Worm (Caenorhabditis elegans) whole organism, late embryonic: ENCODE data around the gene mboa-6.
A peak's percentile ranks its signal among the peaks of the same experiment; 100 is the strongest.

Source experiments
- C08G9.2 ChIP-seq: sonication (generic microtip); optimal IDR thresholded peaks from 2 replicates; lab custom pipeline; 2016; ENCODE audit warnings: mild to moderate bottlenecking, missing genetic modification characterization, moderate library complexity, missing compliant biosample characterization
- C38D4.7 ChIP-seq: fragments of 200-800 bp; sonication (Bioruptor generic); optimal IDR thresholded peaks from 2 replicates; lab custom pipeline; 2018; ENCODE audit warnings: mild to moderate bottlenecking, missing genetic modification characterization, moderate library complexity, missing compliant biosample characterization
- K09A11.1 ChIP-seq: sonication (generic microtip); optimal IDR thresholded peaks from 2 replicates; lab custom pipeline; 2017; ENCODE audit warnings: antibody characterized with exemption, mild to moderate bottlenecking, missing genetic modification characterization, missing compliant biosample characterization; ENCODE audit not compliant: insufficient read depth
- Y22D7AL.16 ChIP-seq: sonication (generic microtip); optimal IDR thresholded peaks from 2 replicates; lab custom pipeline; 2016; ENCODE audit warnings: missing genetic modification characterization, missing compliant biosample characterization
- ahr-1 ChIP-seq: sonication (generic microtip); optimal IDR thresholded peaks from 2 replicates; lab custom pipeline; 2016; ENCODE audit warnings: missing genetic modification characterization, missing compliant biosample characterization
- ceh-14 ChIP-seq: sonication (generic microtip); optimal IDR thresholded peaks from 2 replicates; lab custom pipeline; 2016; ENCODE audit warnings: missing genotype, missing genetic modification characterization, missing compliant biosample characterization
- ceh-2 ChIP-seq: sonication (generic microtip); optimal IDR thresholded peaks from 2 replicates; lab custom pipeline; 2016; ENCODE audit warnings: missing genotype, missing genetic modification characterization, missing compliant biosample characterization
- ceh-22 ChIP-seq: sonication (generic microtip); optimal IDR thresholded peaks from 2 replicates; lab custom pipeline; 2017; ENCODE audit warnings: missing biosample characterization, missing genetic modification characterization
- ceh-48 ChIP-seq: sonication (generic microtip); optimal IDR thresholded peaks from 2 replicates; lab custom pipeline; 2016; ENCODE audit warnings: missing genetic modification characterization, inconsistent platforms, missing compliant biosample characterization
- che-1 ChIP-seq: sonication (generic microtip); optimal IDR thresholded peaks from 2 replicates; lab custom pipeline; 2016; ENCODE audit warnings: mild to moderate bottlenecking, missing genetic modification characterization, missing compliant biosample characterization
- dve-1 ChIP-seq: sonication (generic microtip); optimal IDR thresholded peaks from 2 replicates; lab custom pipeline; 2017; ENCODE audit warnings: antibody characterized with exemption, mild to moderate bottlenecking, missing genetic modification characterization, missing compliant biosample characterization
- elt-2 ChIP-seq: sonication (generic microtip); optimal IDR thresholded peaks from 2 replicates; lab custom pipeline; 2016; ENCODE audit warnings: missing genetic modification reagents, missing genetic modification characterization, missing compliant biosample characterization
- elt-4 ChIP-seq: sonication (generic microtip); optimal IDR thresholded peaks from 2 replicates; lab custom pipeline; 2016; ENCODE audit warnings: missing genetic modification characterization, missing compliant biosample characterization
- ets-4 ChIP-seq: sonication (generic microtip); optimal IDR thresholded peaks from 2 replicates; lab custom pipeline; 2016; ENCODE audit warnings: missing genetic modification characterization, missing compliant biosample characterization
- eyg-1 ChIP-seq: sonication (generic microtip); optimal IDR thresholded peaks from 2 replicates; lab custom pipeline; 2016; ENCODE audit warnings: missing genotype, missing genetic modification characterization, missing compliant biosample characterization
- gmeb-2 ChIP-seq: sonication (generic microtip); optimal IDR thresholded peaks from 2 replicates; lab custom pipeline; 2016; ENCODE audit warnings: missing genetic modification characterization, inconsistent platforms, missing compliant biosample characterization
- hlh-13 ChIP-seq: fragments of 200-800 bp; sonication (Bioruptor generic); optimal IDR thresholded peaks from 2 replicates; lab custom pipeline; 2018; ENCODE audit warnings: mild to moderate bottlenecking, missing genetic modification characterization, missing compliant biosample characterization
- hlh-30 ChIP-seq: sonication (generic microtip); optimal IDR thresholded peaks from 2 replicates; lab custom pipeline; 2017; ENCODE audit warnings: antibody characterized with exemption, missing genetic modification characterization, missing compliant biosample characterization; ENCODE audit not compliant: insufficient read depth
- hlh-8 ChIP-seq: sonication (generic microtip); optimal IDR thresholded peaks from 2 replicates; lab custom pipeline; 2016; ENCODE audit warnings: missing genotype, missing genetic modification characterization, missing compliant biosample characterization
- mec-3 ChIP-seq: sonication (generic microtip); optimal IDR thresholded peaks from 2 replicates; lab custom pipeline; 2016; ENCODE audit warnings: borderline replicate concordance, missing genetic modification characterization, missing compliant biosample characterization
- odd-2 ChIP-seq: sonication (generic microtip); optimal IDR thresholded peaks from 2 replicates; lab custom pipeline; 2017; ENCODE audit warnings: antibody characterized with exemption, mild to moderate bottlenecking, missing genetic modification characterization, missing compliant biosample characterization
- pag-3 ChIP-seq: sonication (generic microtip); optimal IDR thresholded peaks from 2 replicates; lab custom pipeline; 2016; ENCODE audit warnings: missing compliant biosample characterization, missing genetic modification characterization, borderline replicate concordance
- pha-4 ChIP-seq: fragments of 150-350 bp; optimal IDR thresholded peaks from 2 replicates; lab custom pipeline; 2018; ENCODE audit warnings: missing biosample characterization, missing genetic modification reagents, missing genetic modification characterization
- pros-1 ChIP-seq: fragments of 150-350 bp; optimal IDR thresholded peaks from 2 replicates; lab custom pipeline; 2014; ENCODE audit warnings: missing biosample characterization, missing genetic modification reagents, missing genetic modification characterization
- ref-2 ChIP-seq: sonication (generic microtip); optimal IDR thresholded peaks from 2 replicates; lab custom pipeline; 2016; ENCODE audit warnings: missing genetic modification characterization, missing compliant biosample characterization
- rnt-1 ChIP-seq: sonication (generic microtip); optimal IDR thresholded peaks from 2 replicates; lab custom pipeline; 2016; ENCODE audit warnings: missing genetic modification characterization, missing compliant biosample characterization
- sdc-2 ChIP-seq: sonication (generic microtip); optimal IDR thresholded peaks from 2 replicates; lab custom pipeline; 2016; ENCODE audit warnings: missing genotype, missing genetic modification characterization, missing compliant biosample characterization
- sox-2 ChIP-seq: fragments of 200-800 bp; sonication (Bioruptor generic); IDR thresholded peaks from 2 replicates; pipeline ENCODE4 v1.3.6; 2022; ENCODE audit warnings: missing genetic modification reagents, missing genetic modification characterization, missing compliant biosample characterization
- sox-4 ChIP-seq: sonication (generic microtip); optimal IDR thresholded peaks from 2 replicates; lab custom pipeline; 2017; ENCODE audit warnings: mild to moderate bottlenecking, missing genetic modification characterization, inconsistent platforms, missing compliant biosample characterization
- syd-9 ChIP-seq: sonication (generic microtip); optimal IDR thresholded peaks from 2 replicates; lab custom pipeline; 2016; ENCODE audit warnings: mild to moderate bottlenecking, missing genetic modification characterization, moderate library complexity, missing compliant biosample characterization
- tbx-7 ChIP-seq: sonication (generic microtip); optimal IDR thresholded peaks from 2 replicates; lab custom pipeline; 2016; ENCODE audit warnings: missing genotype, missing genetic modification characterization, missing compliant biosample characterization
- ttx-3 ChIP-seq: sonication (generic microtip); optimal IDR thresholded peaks from 2 replicates; lab custom pipeline; 2016; ENCODE audit warnings: missing genetic modification reagents, missing genetic modification characterization, missing compliant biosample characterization
- unc-3 ChIP-seq, 2 experiments: fragments of 200-800 bp in 1 of 2; sonication (Bioruptor generic) in 1 of 2; sonication (generic microtip) in 1 of 2; conservative IDR thresholded peaks in 1 of 2; optimal IDR thresholded peaks in 1 of 2; 2 replicates each; pipeline versions ENCODE4 v1.3.6 to Lab custom; 2016 to 2022; ENCODE audit warnings: missing compliant biosample characterization in 2 of 2, missing genetic modification characterization in 2 of 2, missing genetic modification reagents in 1 of 2
- unc-42 ChIP-seq: sonication (generic microtip); optimal IDR thresholded peaks from 2 replicates; lab custom pipeline; 2016; ENCODE audit warnings: missing genotype, missing genetic modification characterization, missing compliant biosample characterization
- unc-55 ChIP-seq: sonication (generic microtip); optimal IDR thresholded peaks from 2 replicates; lab custom pipeline; 2017; ENCODE audit warnings: missing biosample characterization, missing genetic modification reagents, missing genetic modification characterization
- unc-86 ChIP-seq: sonication (generic microtip); optimal IDR thresholded peaks from 2 replicates; lab custom pipeline; 2016; ENCODE audit warnings: missing genetic modification characterization, missing compliant biosample characterization
- ztf-16 ChIP-seq: sonication (generic microtip); optimal IDR thresholded peaks from 2 replicates; lab custom pipeline; 2017; ENCODE audit warnings: missing genetic modification characterization, missing compliant biosample characterization

mboa-6 gene

DNA sequence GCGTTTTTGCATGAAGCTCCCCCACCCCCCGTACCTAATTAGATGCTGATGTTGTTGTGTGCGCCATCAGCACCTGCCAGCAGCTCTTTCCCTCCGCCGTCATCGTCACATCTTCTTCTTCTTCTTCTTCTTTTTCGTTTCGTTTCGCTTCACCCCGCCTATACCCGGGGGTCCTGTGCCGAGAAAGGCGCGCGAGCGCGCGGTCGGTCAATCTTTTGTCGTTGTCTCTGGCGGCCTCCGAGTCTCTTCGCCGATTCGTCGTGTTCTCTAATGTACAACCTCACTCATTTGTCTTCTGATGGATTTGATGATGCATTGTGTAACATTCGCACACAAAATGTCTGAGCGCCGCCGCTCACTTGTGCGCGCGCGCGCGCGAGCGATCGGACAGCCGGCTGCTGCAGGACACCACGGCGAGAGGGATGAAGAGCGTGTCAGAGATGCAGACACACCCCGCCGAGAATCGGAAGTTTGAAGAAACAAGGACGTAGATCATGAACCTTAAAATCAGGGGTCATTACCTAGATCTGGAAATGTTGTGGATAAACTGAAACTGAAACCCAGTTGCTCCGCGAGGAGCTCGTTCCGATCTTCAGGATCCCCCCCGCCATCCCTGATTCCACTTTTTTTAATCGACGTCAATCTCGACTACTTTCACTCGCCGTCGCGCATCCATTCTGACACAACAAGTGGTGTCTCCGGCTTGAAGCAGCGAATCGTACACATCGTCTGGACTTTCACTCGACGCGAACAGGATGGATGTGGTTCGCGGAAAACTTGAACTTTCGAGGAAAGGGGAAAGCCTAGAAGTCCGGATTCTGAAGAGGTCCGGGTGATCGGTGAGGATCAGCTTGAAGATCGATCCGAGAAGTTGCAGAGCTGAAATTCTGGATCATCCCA lies 38.1 kb downstream of the mboa-6 start (continued):
- TF ChIP-seq ahr-1: no peak
- TF ChIP-seq ets-4 (tag; lab: Kevin White, UChicago): peak; percentile 66
- TF ChIP-seq unc-42 (tag; lab: Kevin White, UChicago): peak; percentile 51
- peak; percentile 94 for TF ChIP-seq ref-2 (tag; lab: Kevin White, UChicago)
- TF ChIP-seq K09A11.1 (tag; lab: Kevin White, UChicago): peak; percentile 66
- TF ChIP-seq elt-4: no peak
- TF ChIP-seq unc-55: peak; percentile 99
- TF ChIP-seq ceh-14: peak; percentile 83
- TF ChIP-seq pros-1 (tag; lab: Kevin White, UChicago): peak; percentile 92
- peak; percentile 6 for TF ChIP-seq ttx-3
- peak; percentile 57 for TF ChIP-seq hlh-30 (tag; lab: Kevin White, UChicago)
- no peak for TF ChIP-seq unc-3 (GFP tag; conservative IDR thresholded peaks at IDR 0.05; lab: Robert Waterston, UW)
- TF ChIP-seq unc-3 (tag; optimal IDR thresholded peaks at IDR 0.05; lab: Kevin White, UChicago): peak; percentile 13
- no peak for TF ChIP-seq odd-2
- peak; percentile 74 for TF ChIP-seq ceh-2 (tag; lab: Kevin White, UChicago)
- TF ChIP-seq che-1 (tag; lab: Kevin White, UChicago): no peak
- peak; percentile 62 for TF ChIP-seq unc-86
- TF ChIP-seq pag-3 (tag; lab: Kevin White, UChicago): no peak
- no peak for TF ChIP-seq ceh-48 (tag; lab: Kevin White, UChicago)
- no peak for TF ChIP-seq gmeb-2
- no peak for TF ChIP-seq sox-2 (GFP tag; lab: Robert Waterston, UW)
- no peak for TF ChIP-seq pha-4 (tag; lab: Kevin White, UChicago)
- TF ChIP-seq eyg-1 (tag; lab: Kevin White, UChicago): peak; percentile 41
- peak; percentile 41 for TF ChIP-seq C08G9.2
- TF ChIP-seq mec-3 (tag; lab: Kevin White, UChicago): no peak
- peak; percentile 98 for TF ChIP-seq rnt-1 (tag; lab: Kevin White, UChicago)
- no peak for TF ChIP-seq hlh-8
- TF ChIP-seq Y22D7AL.16 (tag; lab: Kevin White, UChicago): no peak
- TF ChIP-seq sox-4: no peak

DNA sequence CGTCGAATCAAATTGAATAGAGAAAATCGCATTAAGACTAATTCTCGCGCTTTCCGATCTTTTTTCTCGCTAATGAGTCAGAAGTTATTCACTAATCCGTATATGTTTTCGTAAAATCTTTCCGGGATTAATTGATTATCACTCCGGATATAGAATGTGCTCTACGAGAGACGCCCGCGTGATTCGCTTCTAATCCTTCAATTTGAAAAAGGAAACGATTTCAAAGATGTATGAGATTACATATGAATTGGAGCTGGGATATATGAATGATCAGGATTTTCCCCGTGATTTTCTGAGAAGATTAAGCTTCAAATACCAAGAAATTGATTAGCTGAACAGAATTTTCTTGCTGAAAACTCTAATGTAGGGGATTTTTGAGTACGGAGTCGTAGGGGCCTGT lies 39.2 kb downstream of the mboa-6 start:
- TF ChIP-seq odd-2 (no peak), unc-42 (tag; lab: Kevin White, UChicago) (peak; percentile 40), dve-1 (peak; percentile 1)
- TF ChIP-seq, all 69 proteins: peak for 2

DNA sequence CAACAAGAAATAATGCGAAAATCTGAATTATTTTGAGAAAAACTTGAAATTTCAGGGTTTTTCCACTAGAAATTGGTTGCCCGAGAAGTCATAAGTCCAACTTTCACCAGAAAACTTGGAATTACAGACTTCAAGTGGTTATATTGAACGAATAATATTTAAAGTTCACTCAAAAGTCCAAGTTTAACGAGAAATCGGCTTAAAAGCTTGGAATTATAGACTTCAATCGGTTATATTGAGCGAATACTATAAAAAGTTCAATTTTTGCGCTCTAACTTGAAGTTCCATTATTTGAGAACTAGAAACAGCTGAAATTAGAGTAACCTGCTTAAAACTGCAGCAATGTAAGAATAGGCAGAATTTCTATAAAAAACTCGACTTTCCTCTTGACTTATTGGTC lies 39.7 kb downstream of the mboa-6 start:
- TF ChIP-seq elt-2 (tag; lab: Kevin White, UChicago) (no peak), hlh-8 (no peak), ceh-22 (tag; lab: Kevin White, UChicago) (no peak), C38D4.7 (GFP tag; lab: Kevin White, UChicago) (no peak), ztf-16 (no peak), ref-2 (tag; lab: Kevin White, UChicago) (no peak), hlh-13 (GFP tag; lab: Kevin White, UChicago) (no peak), tbx-7 (tag; lab: Kevin White, UChicago) (no peak), syd-9 (tag; lab: Kevin White, UChicago) (no peak), odd-2 (no peak), che-1 (tag; lab: Kevin White, UChicago) (no peak), sdc-2 (tag; lab: Kevin White, UChicago) (no peak)
- TF ChIP-seq, all 69 proteins: peak for 0
